Worm (Caenorhabditis elegans) whole organism, L3 larva: ENCODE data around the gene mspn-1.
A peak's percentile ranks its signal among the peaks of the same experiment; 100 is the strongest.

Source experiments
- R02D3.7 ChIP-seq: fragments of 150-350 bp; optimal IDR thresholded peaks from 2 replicates; lab custom pipeline; 2014; ENCODE audit warnings: missing biosample characterization, missing genetic modification characterization
- ZK546.5 ChIP-seq: sonication (generic microtip); optimal IDR thresholded peaks from 2 replicates; lab custom pipeline; 2017; ENCODE audit warnings: missing biosample characterization, missing genetic modification characterization
- aly-2 ChIP-seq: fragments of 150-350 bp; optimal IDR thresholded peaks from 2 replicates; lab custom pipeline; 2014; ENCODE audit warnings: missing biosample characterization, missing genetic modification characterization
- ceh-16 ChIP-seq: sonication (generic microtip); optimal IDR thresholded peaks from 2 replicates; lab custom pipeline; 2017; ENCODE audit warnings: missing biosample characterization, missing genetic modification characterization
- ceh-28 ChIP-seq: fragments of 150-350 bp; optimal IDR thresholded peaks from 2 replicates; lab custom pipeline; 2014; ENCODE audit warnings: missing biosample characterization, missing genetic modification reagents, missing genetic modification characterization
- ceh-9 ChIP-seq: sonication (generic microtip); optimal IDR thresholded peaks from 2 replicates; lab custom pipeline; 2018; ENCODE audit warnings: missing biosample characterization, missing genetic modification characterization
- egl-5 ChIP-seq: fragments of 150-350 bp; optimal IDR thresholded peaks from 2 replicates; lab custom pipeline; 2017; ENCODE audit warnings: missing biosample characterization, missing genetic modification reagents, missing genetic modification characterization, inconsistent platforms
- elt-1 ChIP-seq: fragments of 150-350 bp; optimal IDR thresholded peaks from 2 replicates; lab custom pipeline; 2014; ENCODE audit warnings: missing biosample characterization, missing genetic modification characterization
- elt-3 ChIP-seq, 3 experiments: fragments of 150-350 bp in 1 of 3; sonication (generic microtip) in 2 of 3; optimal IDR thresholded peaks; 2 replicates in 2 of 3; 4 replicates in 1 of 3; lab custom pipeline; 2014 to 2017; ENCODE audit warnings: missing biosample characterization in 3 of 3, missing genetic modification characterization in 3 of 3
- eor-1 ChIP-seq, 2 experiments: fragments of 150-350 bp; optimal IDR thresholded peaks; 2 replicates each; lab custom pipeline; 2014 to 2018; ENCODE audit warnings: missing biosample characterization in 2 of 2, missing genetic modification characterization in 2 of 2
- fkh-2 ChIP-seq: fragments of 150-350 bp; optimal IDR thresholded peaks from 2 replicates; lab custom pipeline; 2014; ENCODE audit warnings: missing biosample characterization, missing genetic modification reagents, missing genetic modification characterization
- hmg-11 ChIP-seq: sonication (generic microtip); optimal IDR thresholded peaks from 2 replicates; lab custom pipeline; 2016; ENCODE audit warnings: missing genetic modification characterization, missing compliant biosample characterization
- jun-1 ChIP-seq: fragments of 150-350 bp; optimal IDR thresholded peaks from 2 replicates; lab custom pipeline; 2014; ENCODE audit warnings: missing biosample characterization, missing genetic modification reagents, missing genetic modification characterization
- lin-15B ChIP-seq: fragments of 150-350 bp; optimal IDR thresholded peaks from 2 replicates; lab custom pipeline; 2014; ENCODE audit warnings: missing biosample characterization, missing genetic modification characterization
- lsy-12 ChIP-seq: sonication (generic microtip); optimal IDR thresholded peaks from 2 replicates; lab custom pipeline; 2016; ENCODE audit warnings: mild to moderate bottlenecking, missing genetic modification characterization, missing compliant biosample characterization
- nfya-1 ChIP-seq: sonication (generic microtip); optimal IDR thresholded peaks from 2 replicates; lab custom pipeline; 2017; ENCODE audit warnings: missing genetic modification characterization, mild to moderate bottlenecking, missing compliant biosample characterization, antibody characterized with exemption, moderate library complexity; ENCODE audit not compliant: insufficient read depth
- nhr-11 ChIP-seq: fragments of 150-350 bp; optimal IDR thresholded peaks from 2 replicates; lab custom pipeline; 2014; ENCODE audit warnings: missing biosample characterization, missing genetic modification characterization
- nhr-23 ChIP-seq: fragments of 150-350 bp; optimal IDR thresholded peaks from 2 replicates; lab custom pipeline; 2014; ENCODE audit warnings: missing biosample characterization, missing genetic modification reagents, missing genetic modification characterization
- nhr-237 ChIP-seq: fragments of 150-350 bp; optimal IDR thresholded peaks from 2 replicates; lab custom pipeline; 2014; ENCODE audit warnings: missing biosample characterization, missing genetic modification characterization
- nhr-25 ChIP-seq: sonication (generic microtip); optimal IDR thresholded peaks from 2 replicates; lab custom pipeline; 2017; ENCODE audit warnings: missing biosample characterization, missing genetic modification characterization
- nhr-43 ChIP-seq: sonication (generic microtip); optimal IDR thresholded peaks from 2 replicates; lab custom pipeline; 2016; ENCODE audit warnings: mild to moderate bottlenecking, missing genetic modification characterization, missing compliant biosample characterization; ENCODE audit not compliant: poor library complexity, severe bottlenecking
- nhr-67 ChIP-seq: fragments of 150-350 bp; optimal IDR thresholded peaks from 2 replicates; lab custom pipeline; 2014; ENCODE audit warnings: missing biosample characterization, missing genetic modification characterization
- nhr-76 ChIP-seq: fragments of 150-350 bp; sonication (generic microtip); optimal IDR thresholded peaks from 5 replicates; lab custom pipeline; 2014; ENCODE audit warnings: missing biosample characterization, missing genetic modification characterization
- nhr-77 ChIP-seq: fragments of 150-350 bp; optimal IDR thresholded peaks from 2 replicates; lab custom pipeline; 2014; ENCODE audit warnings: missing biosample characterization, missing genetic modification characterization
- pha-4 ChIP-seq: fragments of 150-350 bp; optimal IDR thresholded peaks from 2 replicates; lab custom pipeline; 2014; ENCODE audit warnings: missing biosample characterization, missing genetic modification reagents, missing genetic modification characterization
- pqm-1 ChIP-seq: fragments of 150-350 bp; optimal IDR thresholded peaks from 2 replicates; lab custom pipeline; 2017; ENCODE audit warnings: missing biosample characterization, missing genetic modification characterization, inconsistent platforms
- sea-2 ChIP-seq: fragments of 150-350 bp; sonication (generic microtip); optimal IDR thresholded peaks from 4 replicates; lab custom pipeline; 2014; ENCODE audit warnings: missing biosample characterization, missing genetic modification reagents, missing genetic modification characterization
- skn-1 ChIP-seq: fragments of 150-350 bp; optimal IDR thresholded peaks from 2 replicates; lab custom pipeline; 2014; ENCODE audit warnings: missing biosample characterization, missing genetic modification characterization
- snpc-4 ChIP-seq: fragments of 150-350 bp; optimal IDR thresholded peaks from 2 replicates; lab custom pipeline; 2014; ENCODE audit warnings: missing biosample characterization, missing genetic modification characterization
- tbx-2 ChIP-seq: sonication (generic microtip); optimal IDR thresholded peaks from 2 replicates; lab custom pipeline; 2016; ENCODE audit warnings: mild to moderate bottlenecking, missing genetic modification characterization, missing compliant biosample characterization
- unc-62 ChIP-seq: fragments of 150-350 bp; sonication (generic microtip); optimal IDR thresholded peaks from 4 replicates; lab custom pipeline; 2014; ENCODE audit warnings: missing biosample characterization, missing genetic modification reagents, missing genetic modification characterization
- zag-1 ChIP-seq: fragments of 150-350 bp; optimal IDR thresholded peaks from 2 replicates; lab custom pipeline; 2014; ENCODE audit warnings: missing biosample characterization, missing genetic modification characterization
- ztf-11 ChIP-seq: fragments of 150-350 bp; optimal IDR thresholded peaks from 2 replicates; lab custom pipeline; 2014; ENCODE audit warnings: missing biosample characterization, missing genetic modification characterization
- ztf-4 ChIP-seq: fragments of 150-350 bp; optimal IDR thresholded peaks from 2 replicates; lab custom pipeline; 2014; ENCODE audit warnings: missing biosample characterization, missing genetic modification characterization

Gene mspn-1

DNA sequence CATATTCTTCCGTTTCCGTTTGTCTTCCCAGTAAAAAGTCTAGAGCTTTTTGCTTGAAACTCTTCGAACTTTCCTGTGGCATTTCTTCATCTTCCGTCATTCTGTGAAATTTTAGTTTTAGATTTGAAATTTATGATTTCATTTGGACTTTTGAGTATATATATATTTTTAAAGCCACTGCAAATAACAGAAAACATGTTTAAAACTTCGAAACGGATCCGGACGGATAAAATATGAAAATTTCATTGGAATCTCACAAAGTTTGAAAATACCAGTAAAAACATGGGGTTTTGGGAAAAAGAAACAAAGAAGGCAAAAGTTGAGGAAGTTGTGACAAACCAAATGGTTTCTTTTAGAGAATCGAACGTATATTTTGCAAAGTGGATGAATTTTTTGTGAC lies 28.8 kb upstream of the mspn-1 start, which contains the start of gene pigs-1:
pigs-1 (minus strand) TSS at position 101 of the 400 bp plus-strand sequence.
- TF ChIP-seq nhr-237 (tag; lab: Kevin White, UChicago) = no peak
- TF ChIP-seq elt-1 (tag; lab: Kevin White, UChicago) = no peak
- no peak for TF ChIP-seq zag-1
- no peak for TF ChIP-seq nhr-67 (tag; lab: Kevin White, UChicago)
- no peak for TF ChIP-seq nhr-77 (tag; lab: Kevin White, UChicago)
- no peak for TF ChIP-seq pqm-1 (tag; lab: Kevin White, UChicago)
- no peak for TF ChIP-seq ZK546.5

DNA sequence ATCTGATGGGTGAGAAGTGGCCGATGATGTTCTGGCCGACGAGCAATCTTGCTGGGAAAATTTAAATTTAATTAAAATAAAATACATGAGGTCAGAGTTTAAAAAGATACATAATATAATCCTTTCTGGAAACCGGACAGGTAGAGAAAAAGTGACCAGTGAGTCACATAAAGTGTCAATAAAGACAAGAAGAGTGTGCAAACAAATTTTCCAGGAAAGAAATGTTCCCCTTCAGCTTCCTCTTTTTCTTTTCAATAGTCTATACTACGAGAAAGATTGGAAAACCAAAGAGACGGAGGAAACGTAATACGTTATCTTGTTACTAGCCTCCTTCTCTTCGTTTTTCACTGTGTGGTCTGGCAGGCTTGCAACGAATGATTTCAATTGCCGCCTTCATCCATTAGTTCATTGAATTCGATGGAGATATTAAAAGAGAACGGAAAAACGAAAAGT lies 27.2 kb upstream of the mspn-1 start, which contains the start of gene tsp-12:
tsp-12 (minus strand) TSS at position 51 of the 453 bp plus-strand sequence.
- TF ChIP-seq ceh-28 (tag; lab: Kevin White, UChicago) = no peak
- TF ChIP-seq elt-1 (tag; lab: Kevin White, UChicago) = no peak
- peak; percentile 50 for TF ChIP-seq snpc-4 (tag; lab: Kevin White, UChicago)
- TF ChIP-seq ztf-11 (tag; lab: Kevin White, UChicago) = no peak
- no peak for TF ChIP-seq nhr-237 (tag; lab: Kevin White, UChicago)
- TF ChIP-seq pha-4 (tag; lab: Kevin White, UChicago) = peak; percentile 63
- no peak for TF ChIP-seq fkh-2 (tag; lab: Kevin White, UChicago)
- TF ChIP-seq, all 47 proteins: peak for 2

DNA sequence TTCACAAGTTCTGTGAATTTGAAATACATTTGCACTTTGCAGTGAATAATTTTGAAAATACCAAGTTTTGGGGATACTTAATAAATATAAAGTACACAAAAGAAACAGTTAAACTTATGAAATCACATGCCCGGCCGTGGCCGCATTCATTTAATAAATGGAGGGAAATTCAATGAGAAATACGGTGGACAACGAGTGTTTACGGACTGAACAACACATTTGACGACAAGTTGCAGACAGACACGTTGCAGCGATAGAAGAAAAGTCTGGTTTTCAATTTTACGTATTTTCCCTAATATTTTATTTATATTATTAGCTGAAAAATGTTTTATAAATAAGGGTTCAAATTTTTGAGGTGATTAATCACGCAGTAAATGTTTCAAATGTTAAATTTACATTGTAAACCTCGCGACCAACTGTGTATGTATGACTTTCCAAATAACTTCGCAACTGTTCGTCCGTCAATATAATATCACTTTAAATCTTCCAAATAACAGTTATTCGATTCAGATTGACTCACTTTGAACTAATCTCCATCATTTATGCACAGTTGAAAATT lies 26.2 kb upstream of the mspn-1 start, which contains the start of gene copg-1:
copg-1 (plus strand) TSS at position 509 of the 559 bp plus-strand sequence.
- TF ChIP-seq hmg-11 (tag; lab: Kevin White, UChicago) (peak; percentile 75), nhr-23 (tag; lab: Kevin White, UChicago) (peak; percentile 63), jun-1 (tag; lab: Kevin White, UChicago) (no peak), nhr-43 (tag; lab: Kevin White, UChicago) (peak; percentile 31), lin-15B (peak; percentile 43), pha-4 (tag; lab: Kevin White, UChicago) (peak; percentile 66), ceh-16 (no peak), snpc-4 (tag; lab: Kevin White, UChicago) (peak; percentile 51), lsy-12 (tag; lab: Kevin White, UChicago) (no peak), nhr-11 (tag; lab: Kevin White, UChicago) (no peak), nhr-25 (peak; percentile 4), nfya-1 (tag; lab: Kevin White, UChicago) (peak; percentile 77), pqm-1 (tag; lab: Kevin White, UChicago) (peak; percentile 19)

DNA sequence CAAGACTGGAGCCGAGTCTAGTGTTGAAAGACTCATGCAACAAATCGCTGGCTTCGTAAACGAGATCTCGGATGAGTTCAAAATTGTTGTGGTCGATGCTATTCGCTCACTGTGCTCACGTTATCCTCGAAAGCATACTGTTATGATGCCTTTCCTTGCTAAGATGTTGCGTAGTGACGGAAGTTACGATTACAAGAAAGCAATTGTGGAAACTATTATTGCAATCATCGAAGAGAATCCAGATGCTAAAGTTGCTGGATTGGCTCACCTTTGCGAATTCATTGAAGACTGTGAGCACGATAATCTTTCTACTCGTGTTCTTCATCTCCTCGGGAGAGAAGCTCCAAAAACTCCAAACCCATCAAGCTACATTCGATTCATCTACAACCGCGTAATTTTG lies 24.3 kb upstream of the mspn-1 start:
- TF ChIP-seq R02D3.7 (tag; lab: Kevin White, UChicago) = no peak
- TF ChIP-seq ceh-16 = no peak
- no peak for TF ChIP-seq sea-2 (GFP tag; lab: Kevin White, UChicago)
- no peak for TF ChIP-seq ceh-9 (tag; lab: Kevin White, UChicago)
- TF ChIP-seq aly-2 (tag; lab: Kevin White, UChicago) = no peak
- TF ChIP-seq skn-1 = no peak
- no peak for TF ChIP-seq nhr-76 (tag; lab: Kevin White, UChicago)
- no peak for TF ChIP-seq elt-1 (tag; lab: Kevin White, UChicago)
- no peak for TF ChIP-seq eor-1 (tag; optimal IDR thresholded peaks at IDR 0.05; lab: Kevin White, UChicago)
- no peak for TF ChIP-seq hmg-11 (tag; lab: Kevin White, UChicago)
- no peak for TF ChIP-seq ztf-4 (tag; lab: Kevin White, UChicago)
- TF ChIP-seq egl-5 (tag; lab: Kevin White, UChicago) = no peak
- no peak for TF ChIP-seq ZK546.5
- no peak for TF ChIP-seq elt-3 (tag; optimal IDR thresholded peaks at IDR 0.05; lab: Kevin White, UChicago)
- TF ChIP-seq tbx-2 (tag; lab: Kevin White, UChicago) = no peak
- no peak for TF ChIP-seq unc-62 (GFP tag; lab: Kevin White, UChicago)
- TF ChIP-seq, all 47 proteins: peak for 0
